Fruit fly (Drosophila melanogaster) whole organism, embryonic: ENCODE results near the gene CG9682.

Source experiments
- CG14014 ChIP-seq: fragments of 200-800 bp; sonication (Bioruptor generic); IDR thresholded peaks from 2 replicates; pipeline ENCODE4 v1.3.6; 2022; ENCODE audit warnings: missing biosample characterization, missing genetic modification characterization
- CG9876 ChIP-seq: fragments of 200-800 bp; sonication (Bioruptor generic); optimal IDR thresholded peaks from 2 replicates; lab custom pipeline; 2016; ENCODE audit warnings: missing biosample characterization, missing genetic modification characterization
- D19B ChIP-seq: fragments of 200-800 bp; sonication (Bioruptor generic); optimal IDR thresholded peaks from 2 replicates; lab custom pipeline; 2017; ENCODE audit warnings: missing biosample characterization, mild to moderate bottlenecking, missing genetic modification characterization
- usp ChIP-seq: fragments of >200 bp; optimal IDR thresholded peaks from 2 replicates; lab custom pipeline; 2017; ENCODE audit warnings: missing biosample characterization, missing genetic modification characterization
- yki ChIP-seq: fragments of >200 bp; optimal IDR thresholded peaks from 3 replicates; lab custom pipeline; 2018

dm6 chr3R:30237634-30238033 is 13.1 kb upstream of the CG9682 start, which contains the start of gene CG43448:
- TF ChIP-seq D19B (GFP tag; lab: Kevin White, UChicago) (no peak), CG14014 (GFP tag; lab: Robert Waterston, UW) (no peak), CG9876 (GFP tag; lab: Kevin White, UChicago) (no peak), usp (GFP tag; lab: Kevin White, UChicago) (no peak), yki (lab: Kevin White, UChicago) (no peak)
